Fruit fly (Drosophila melanogaster) whole organism, embryonic: ENCODE data around the gene CG15283.

ENCODE experiments used
- B-H2 ChIP-seq: fragments of 200-800 bp; sonication (Bioruptor generic); optimal IDR thresholded peaks from 2 replicates; lab custom pipeline; 2018; ENCODE audit warnings: missing biosample characterization, mild to moderate bottlenecking, missing genetic modification characterization
- CG12155 ChIP-seq: fragments of 200-800 bp; sonication (Bioruptor generic); optimal IDR thresholded peaks from 3 replicates; lab custom pipeline; 2016; ENCODE audit warnings: missing biosample characterization, missing genetic modification characterization
- CG12219 ChIP-seq: fragments of 200-800 bp; sonication (Bioruptor generic); optimal IDR thresholded peaks from 3 replicates; lab custom pipeline; 2018; ENCODE audit warnings: missing biosample characterization, mild to moderate bottlenecking, missing genetic modification characterization
- CG12391 ChIP-seq: fragments of 200-800 bp; sonication (Bioruptor generic); optimal IDR thresholded peaks from 3 replicates; lab custom pipeline; 2018; ENCODE audit warnings: missing biosample characterization, mild to moderate bottlenecking, missing genetic modification characterization, moderate library complexity
- CG12769 ChIP-seq: fragments of 200-800 bp; sonication (Bioruptor generic); optimal IDR thresholded peaks from 2 replicates; lab custom pipeline; 2019; ENCODE audit warnings: missing biosample characterization, mild to moderate bottlenecking, missing genetic modification characterization, moderate library complexity
- CG12942 ChIP-seq: fragments of 200-800 bp; sonication (Bioruptor generic); optimal IDR thresholded peaks from 3 replicates; lab custom pipeline; 2016; ENCODE audit warnings: missing biosample characterization, missing genetic modification characterization
- CG14050 ChIP-seq: fragments of 200-800 bp; sonication (Bioruptor generic); IDR thresholded peaks from 3 replicates; pipeline ENCODE4 v1.3.6; 2022; ENCODE audit warnings: missing biosample characterization, missing genetic modification characterization
- CG14965 ChIP-seq: fragments of 200-800 bp; sonication (Bioruptor generic); optimal IDR thresholded peaks from 2 replicates; lab custom pipeline; 2016; ENCODE audit warnings: missing biosample characterization, missing genetic modification characterization, borderline replicate concordance
- CG17186 ChIP-seq: fragments of 200-800 bp; sonication (Bioruptor generic); optimal IDR thresholded peaks from 3 replicates; lab custom pipeline; 2017; ENCODE audit warnings: missing biosample characterization, missing genetic modification reagents, missing genetic modification characterization
- CG17361 ChIP-seq: fragments of 200-800 bp; sonication (Bioruptor generic); IDR thresholded peaks from 3 replicates; pipeline ENCODE4 v1.3.6; 2022; ENCODE audit warnings: missing biosample characterization, missing genetic modification characterization
- CG18764 ChIP-seq: fragments of 200-800 bp; sonication (Bioruptor generic); optimal IDR thresholded peaks from 3 replicates; lab custom pipeline; 2016; ENCODE audit warnings: missing biosample characterization, missing genetic modification characterization
- CG31224 ChIP-seq: fragments of 200-800 bp; sonication (Bioruptor generic); IDR thresholded peaks from 2 replicates; pipeline ENCODE4 v1.3.6; 2022; ENCODE audit warnings: missing biosample characterization, missing genetic modification characterization
- CG3281 ChIP-seq: fragments of 200-800 bp; sonication (Bioruptor generic); optimal IDR thresholded peaks from 3 replicates; lab custom pipeline; 2017; ENCODE audit warnings: missing biosample characterization, mild to moderate bottlenecking, missing genetic modification characterization
- CG3847 ChIP-seq: fragments of 200-800 bp; sonication (Bioruptor generic); IDR thresholded peaks from 2 replicates; pipeline ENCODE4 v1.3.6; 2022; ENCODE audit warnings: missing biosample characterization, missing genetic modification characterization
- CG3995 ChIP-seq: fragments of 200-800 bp; sonication (Bioruptor generic); optimal IDR thresholded peaks from 3 replicates; lab custom pipeline; 2016; ENCODE audit warnings: missing biosample characterization, missing genetic modification characterization
- CG6654 ChIP-seq: fragments of 200-800 bp; sonication (Bioruptor generic); optimal IDR thresholded peaks from 2 replicates; lab custom pipeline; 2017; ENCODE audit warnings: missing biosample characterization, mild to moderate bottlenecking, missing genetic modification characterization
- CG6854 ChIP-seq: fragments of 200-800 bp; sonication (Bioruptor generic); optimal IDR thresholded peaks from 3 replicates; lab custom pipeline; 2017; ENCODE audit warnings: missing biosample characterization, mild to moderate bottlenecking, missing genetic modification characterization
- CG7786 ChIP-seq: fragments of 200-800 bp; sonication (Bioruptor generic); optimal IDR thresholded peaks from 2 replicates; lab custom pipeline; 2016; ENCODE audit warnings: missing biosample characterization, missing genetic modification characterization
- CG8089 ChIP-seq: fragments of 200-800 bp; sonication (Bioruptor generic); optimal IDR thresholded peaks from 3 replicates; lab custom pipeline; 2016; ENCODE audit warnings: missing biosample characterization, missing genetic modification characterization
- CG8281 ChIP-seq: fragments of 200-800 bp; sonication (Bioruptor generic); optimal IDR thresholded peaks from 2 replicates; lab custom pipeline; 2018; ENCODE audit warnings: missing biosample characterization, mild to moderate bottlenecking, missing genetic modification characterization, moderate library complexity
- CG9437 ChIP-seq: fragments of 200-800 bp; sonication (Bioruptor generic); optimal IDR thresholded peaks from 2 replicates; lab custom pipeline; 2018; ENCODE audit warnings: missing biosample characterization, mild to moderate bottlenecking, missing genetic modification characterization
- Chrac-16 ChIP-seq: fragments of 200-800 bp; sonication (Bioruptor generic); optimal IDR thresholded peaks from 3 replicates; lab custom pipeline; 2016; ENCODE audit warnings: missing biosample characterization, missing genetic modification characterization
- Dad ChIP-seq: fragments of 200-800 bp; sonication (Bioruptor generic); optimal IDR thresholded peaks from 3 replicates; lab custom pipeline; 2016; ENCODE audit warnings: missing biosample characterization, missing genetic modification characterization
- Dfd ChIP-seq, 2 experiments: fragments of >200 bp; optimal IDR thresholded peaks; 2 replicates each; lab custom pipeline; 2017; ENCODE audit warnings: missing biosample characterization in 2 of 2, missing genetic modification characterization in 2 of 2
- E2f1 ChIP-seq: fragments of 200-800 bp; sonication (Bioruptor generic); IDR thresholded peaks from 2 replicates; pipeline ENCODE4 v1.3.6; 2022; ENCODE audit warnings: missing biosample characterization, missing genetic modification characterization
- Ets65A ChIP-seq: fragments of 200-800 bp; sonication (Bioruptor generic); peaks from one replicate; lab custom pipeline; 2016; ENCODE audit warnings: missing biosample characterization, missing genetic modification characterization
- H2.0 ChIP-seq: fragments of 200-800 bp; sonication (Bioruptor generic); IDR thresholded peaks from 2 replicates; pipeline ENCODE4 v1.3.6; 2022; ENCODE audit warnings: missing biosample characterization, missing genetic modification characterization
- Hmr ChIP-seq: fragments of 200-800 bp; sonication (Bioruptor generic); optimal IDR thresholded peaks from 3 replicates; lab custom pipeline; 2017; ENCODE audit warnings: mild to moderate bottlenecking, missing biosample characterization, missing genetic modification reagents, missing genetic modification characterization
- Mad ChIP-seq: fragments of 200-800 bp; sonication (Bioruptor generic); optimal IDR thresholded peaks from 2 replicates; lab custom pipeline; 2016; ENCODE audit warnings: missing biosample characterization, missing genetic modification characterization
- Med ChIP-seq: fragments of 200-800 bp; sonication (Bioruptor generic); peaks from one replicate; lab custom pipeline; 2016; ENCODE audit warnings: missing biosample characterization, missing genetic modification characterization, mild to moderate bottlenecking, inconsistent platforms, moderate library complexity
- Mes4 ChIP-seq: fragments of 200-800 bp; sonication (Bioruptor generic); optimal IDR thresholded peaks from 2 replicates; lab custom pipeline; 2016; ENCODE audit warnings: missing biosample characterization, missing genetic modification characterization
- Myb ChIP-seq: fragments of 200-800 bp; sonication (Bioruptor generic); optimal IDR thresholded peaks from 2 replicates; lab custom pipeline; 2016; ENCODE audit warnings: missing biosample characterization, missing genetic modification characterization
- NfI ChIP-seq: fragments of 200-800 bp; sonication (Bioruptor generic); optimal IDR thresholded peaks from 3 replicates; lab custom pipeline; 2018; ENCODE audit warnings: missing biosample characterization, mild to moderate bottlenecking, missing genetic modification characterization, moderate library complexity
- Oaz ChIP-seq: fragments of 200-800 bp; sonication (Bioruptor generic); IDR thresholded peaks from 2 replicates; pipeline ENCODE4 v1.3.6; 2022; ENCODE audit warnings: missing biosample characterization, missing genetic modification characterization
- Opbp ChIP-seq: fragments of 200-800 bp; sonication (Bioruptor generic); IDR thresholded peaks from 3 replicates; pipeline ENCODE4 v1.3.6; 2022; ENCODE audit warnings: missing biosample characterization, missing genetic modification characterization; ENCODE audit not compliant: partially characterized antibody
- Scr ChIP-seq: fragments of 200-800 bp; sonication (Bioruptor generic); IDR thresholded peaks from 2 replicates; pipeline ENCODE4 v1.3.6; 2022; ENCODE audit warnings: missing biosample characterization, missing genetic modification characterization; ENCODE audit not compliant: partially characterized antibody
- chif ChIP-seq, 2 experiments: fragments of 200-800 bp; sonication (Bioruptor generic); optimal IDR thresholded peaks; 3 replicates each; lab custom pipeline; 2016; ENCODE audit warnings: missing biosample characterization in 2 of 2, missing genetic modification characterization in 2 of 2
- chinmo ChIP-seq: fragments of 200-800 bp; sonication (Bioruptor generic); IDR thresholded peaks from 4 replicates; pipeline ENCODE4 v1.3.6; 2022; ENCODE audit warnings: missing biosample characterization, missing genetic modification characterization; ENCODE audit not compliant: partially characterized antibody
- da ChIP-seq: fragments of 200-800 bp; sonication (Bioruptor generic); optimal IDR thresholded peaks from 2 replicates; lab custom pipeline; 2016; ENCODE audit warnings: missing biosample characterization, missing genetic modification characterization
- dysf ChIP-seq: fragments of 200-800 bp; sonication (Bioruptor generic); IDR thresholded peaks from 3 replicates; pipeline ENCODE4 v1.3.6; 2022; ENCODE audit warnings: missing biosample characterization, missing genetic modification characterization
- eve ChIP-seq, 2 experiments: fragments of >200 bp; optimal IDR thresholded peaks; 2 replicates each; lab custom pipeline; 2017; ENCODE audit warnings: missing biosample characterization in 2 of 2, missing genetic modification characterization in 2 of 2
- gcm2 ChIP-seq: fragments of 200-800 bp; sonication (Bioruptor generic); optimal IDR thresholded peaks from 2 replicates; lab custom pipeline; 2016; ENCODE audit warnings: missing biosample characterization, missing genetic modification characterization
- grau ChIP-seq: fragments of 200-800 bp; optimal IDR thresholded peaks from 3 replicates; lab custom pipeline; 2019; ENCODE audit warnings: missing biosample characterization, mild to moderate bottlenecking, missing genetic modification characterization, moderate library complexity
- klu ChIP-seq: fragments of 200-800 bp; sonication (Bioruptor generic); IDR thresholded peaks from 2 replicates; pipeline ENCODE4 v1.3.6; 2022; ENCODE audit warnings: missing biosample characterization, missing genetic modification characterization
- maf-S ChIP-seq: fragments of 200-800 bp; sonication (Bioruptor generic); optimal IDR thresholded peaks from 2 replicates; lab custom pipeline; 2016; ENCODE audit warnings: missing biosample characterization, missing genetic modification characterization
- nau ChIP-seq: fragments of 200-800 bp; sonication (Bioruptor generic); optimal IDR thresholded peaks from 3 replicates; lab custom pipeline; 2017; ENCODE audit warnings: missing biosample characterization, mild to moderate bottlenecking, missing genetic modification characterization, missing genetic modification reagents
- prd ChIP-seq, 3 experiments: fragments of >200 bp in 2 of 3; fragments of 200-800 bp in 1 of 3; sonication (Bioruptor generic) in 1 of 3; optimal IDR thresholded peaks in 2 of 3; IDR thresholded peaks in 1 of 3; 2 replicates in 2 of 3; 3 replicates in 1 of 3; pipeline versions ENCODE4 v1.3.6 to Lab custom; 2017 to 2022; ENCODE audit warnings: missing biosample characterization in 1 of 3, missing genetic modification characterization in 1 of 3
- sc ChIP-seq, 3 experiments: fragments of >200 bp in 2 of 3; fragments of 200-800 bp in 1 of 3; sonication (Bioruptor generic) in 1 of 3; optimal IDR thresholded peaks; 2 replicates in 2 of 3; 3 replicates in 1 of 3; lab custom pipeline; 2017; ENCODE audit warnings: mild to moderate bottlenecking in 1 of 3, missing biosample characterization in 1 of 3, missing genetic modification characterization in 1 of 3, missing genetic modification reagents in 1 of 3
- sd ChIP-seq: fragments of 200-800 bp; sonication (Bioruptor generic); optimal IDR thresholded peaks from 3 replicates; lab custom pipeline; 2018; ENCODE audit warnings: missing biosample characterization, mild to moderate bottlenecking, missing genetic modification characterization, moderate library complexity
- ttk ChIP-seq: fragments of 200-800 bp; sonication (Bioruptor generic); IDR thresholded peaks from 2 replicates; pipeline ENCODE4 v2.1.2; 2022; ENCODE audit warnings: missing biosample characterization, missing genetic modification characterization

The CG15283 gene

DNA sequence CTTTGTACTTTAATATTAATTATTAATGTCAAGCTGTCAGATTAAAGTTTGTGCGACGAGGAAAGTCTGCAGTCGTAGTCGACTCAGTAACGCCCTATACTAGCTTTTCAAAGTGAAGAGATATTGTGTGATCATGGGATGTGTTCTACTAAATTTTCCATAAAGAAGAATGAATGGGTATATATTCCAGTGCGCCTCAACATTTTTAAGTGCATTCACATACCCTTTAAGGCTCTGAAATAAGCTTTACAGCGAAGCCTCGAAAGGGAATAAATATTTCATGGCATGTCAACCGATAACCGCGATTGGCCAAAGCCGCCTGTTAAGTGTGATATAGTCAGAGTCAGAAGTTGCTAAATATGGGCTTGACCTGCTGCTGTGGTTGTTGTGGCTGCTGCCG is 48.4 kb upstream of the CG15283 start (continued):
- TF ChIP-seq CG18764 (GFP tag; lab: Kevin White, UChicago) = no peak
- no peak for TF ChIP-seq Dad
- no peak for TF ChIP-seq gcm2 (GFP tag; lab: Kevin White, UChicago)
- no peak for TF ChIP-seq da (GFP tag; lab: Kevin White, UChicago)
- TF ChIP-seq CG6854 (GFP tag; lab: Kevin White, UChicago) = no peak
- no peak for TF ChIP-seq Oaz (GFP tag; lab: Robert Waterston, UW)
- TF ChIP-seq maf-S = no peak
- TF ChIP-seq sc (optimal IDR thresholded peaks at IDR 0.05; lab: Kevin White, UChicago) = no peak
- no peak for TF ChIP-seq sc (GFP tag; optimal IDR thresholded peaks at IDR 0.05; lab: Kevin White, UChicago)
- 0 out of 2 replicates have a peak, but pooled peaks have one; percentile 21 for TF ChIP-seq ttk (GFP tag; lab: Robert Waterston, UW)
- no peak for TF ChIP-seq prd (optimal IDR thresholded peaks at IDR 0.05; lab: Kevin White, UChicago)
- peak; percentile 38; the same call in 1 of the 3 replicates for TF ChIP-seq prd (GFP tag; IDR thresholded peaks at IDR 0.05; lab: Robert Waterston, UW)
- no peak for TF ChIP-seq CG8281 (tag; lab: Kevin White, UChicago)
- TF ChIP-seq CG9437 = no peak
- TF ChIP-seq Ets65A (GFP tag; lab: Kevin White, UChicago) = peak; percentile 90
- no peak for TF ChIP-seq B-H2 (GFP tag; lab: Kevin White, UChicago)
- TF ChIP-seq eve (GFP tag; optimal IDR thresholded peaks at IDR 0.05; lab: Kevin White, UChicago) = peak in 1 of 2 experiments; percentile 63
- TF ChIP-seq CG6654 (GFP tag; lab: Kevin White, UChicago) = no peak
- TF ChIP-seq sd (tag; lab: Kevin White, UChicago) = no peak
- TF ChIP-seq CG12942 (GFP tag; lab: Kevin White, UChicago) = peak; percentile 22
- no peak for TF ChIP-seq Mes4 (GFP tag; lab: Kevin White, UChicago)
- no peak for TF ChIP-seq CG8089 (GFP tag; lab: Kevin White, UChicago)
- 0 out of 3 replicates have a peak, but pooled peaks have one; percentile 24 for TF ChIP-seq CG17361 (GFP tag; lab: Robert Waterston, UW)
- peak; percentile 35 for TF ChIP-seq Chrac-16 (GFP tag; lab: Kevin White, UChicago)
- TF ChIP-seq CG12155 (GFP tag; lab: Kevin White, UChicago) = peak; percentile 12
- peak; percentile 13 for TF ChIP-seq grau (tag; lab: Kevin White, UChicago)
- peak; percentile 23 for TF ChIP-seq Med (GFP tag; lab: Kevin White, UChicago)
- TF ChIP-seq Opbp (GFP tag; lab: Robert Waterston, UW) = no peak
- peak; percentile 10 for TF ChIP-seq CG7786 (GFP tag; lab: Kevin White, UChicago)
- peak; percentile 18 for TF ChIP-seq CG12391 (tag; lab: Kevin White, UChicago)
- no peak for TF ChIP-seq NfI (GFP tag; lab: Kevin White, UChicago)
- no peak for TF ChIP-seq E2f1 (GFP tag; lab: Robert Waterston, UW)
- TF ChIP-seq dysf (GFP tag; lab: Robert Waterston, UW) = peak; percentile 48; the same call in 2 of the 3 replicates
- no peak for TF ChIP-seq chif (GFP tag; optimal IDR thresholded peaks at IDR 0.05; lab: Kevin White, UChicago)
- no peak for TF ChIP-seq H2.0 (GFP tag; lab: Robert Waterston, UW)
- no peak for TF ChIP-seq CG14965 (GFP tag; lab: Kevin White, UChicago)
- 0 out of 2 replicates have a peak, but pooled peaks have one; percentile 11 for TF ChIP-seq klu (GFP tag; lab: Robert Waterston, UW)
- no peak for TF ChIP-seq CG31224 (GFP tag; lab: Robert Waterston, UW)
- no peak for TF ChIP-seq CG3847
- no peak for TF ChIP-seq nau (GFP tag; lab: Kevin White, UChicago)
- no peak for TF ChIP-seq Mad (GFP tag; lab: Kevin White, UChicago)
- peak; percentile 5 for TF ChIP-seq CG12219 (GFP tag; lab: Kevin White, UChicago)
- no peak for TF ChIP-seq CG14050 (GFP tag; lab: Robert Waterston, UW)
- TF ChIP-seq Hmr (GFP tag; lab: Kevin White, UChicago) = peak; percentile 42
- no peak for TF ChIP-seq CG12769 (tag; lab: Kevin White, UChicago)
- TF ChIP-seq Dfd (GFP tag; optimal IDR thresholded peaks at IDR 0.05; lab: Kevin White, UChicago) = no peak
- no peak for TF ChIP-seq CG3281 (GFP tag; lab: Kevin White, UChicago)
- TF ChIP-seq CG17186 = no peak
- no peak for TF ChIP-seq CG3995 (GFP tag; lab: Kevin White, UChicago)
- TF ChIP-seq Myb = no peak
- TF ChIP-seq Scr (GFP tag; lab: Robert Waterston, UW) = no peak
- no peak for TF ChIP-seq chinmo (GFP tag; lab: Robert Waterston, UW)
